Worm (Caenorhabditis elegans) whole organism, L1 larva: ENCODE data around the gene srab-3.

Source experiments
- C16A3.4 ChIP-seq: fragments of 150-350 bp; optimal IDR thresholded peaks from 2 replicates; lab custom pipeline; 2014; ENCODE audit warnings: missing biosample characterization, missing genetic modification characterization
- aha-1 ChIP-seq: fragments of 150-350 bp; optimal IDR thresholded peaks from 2 replicates; lab custom pipeline; 2014; ENCODE audit warnings: missing biosample characterization, missing genetic modification characterization
- aly-2 ChIP-seq: fragments of 150-350 bp; optimal IDR thresholded peaks from 2 replicates; lab custom pipeline; 2014; ENCODE audit warnings: missing biosample characterization, missing genetic modification characterization
- ceh-63 ChIP-seq: fragments of 200-800 bp; sonication (Bioruptor generic); optimal IDR thresholded peaks from 2 replicates; lab custom pipeline; 2018; ENCODE audit warnings: mild to moderate bottlenecking, missing genetic modification characterization, missing compliant biosample characterization
- ceh-90 ChIP-seq: sonication (generic microtip); optimal IDR thresholded peaks from 2 replicates; lab custom pipeline; 2016; ENCODE audit warnings: missing genetic modification characterization, missing compliant biosample characterization
- ces-1 ChIP-seq: fragments of 150-350 bp; optimal IDR thresholded peaks from 2 replicates; lab custom pipeline; 2014; ENCODE audit warnings: missing biosample characterization, missing genetic modification reagents, missing genetic modification characterization
- dpl-1 ChIP-seq, 3 experiments: fragments of 150-350 bp in 2 of 3; sonication (generic microtip) in 1 of 3; optimal IDR thresholded peaks; 2 replicates each; lab custom pipeline; 2014 to 2017; ENCODE audit warnings: missing biosample characterization in 3 of 3, missing genetic modification characterization in 3 of 3, missing genetic modification reagents in 3 of 3
- dsc-1 ChIP-seq: sonication (generic microtip); optimal IDR thresholded peaks from 2 replicates; lab custom pipeline; 2016; ENCODE audit warnings: mild to moderate bottlenecking, missing genetic modification characterization, missing compliant biosample characterization
- efl-1 ChIP-seq, 4 experiments: fragments of 150-350 bp; optimal IDR thresholded peaks in 3 of 4; peaks in 1 of 4; 1 replicate in 1 of 4; 2 replicates in 3 of 4; lab custom pipeline; 2014; ENCODE audit warnings: missing biosample characterization in 2 of 4, missing genetic modification characterization in 2 of 4, missing genetic modification reagents in 2 of 4
- efl-3 ChIP-seq: fragments of 200-800 bp; sonication (Bioruptor generic); optimal IDR thresholded peaks from 2 replicates; lab custom pipeline; 2018; ENCODE audit warnings: mild to moderate bottlenecking, missing genetic modification characterization, missing compliant biosample characterization
- egl-13 ChIP-seq: sonication (generic microtip); optimal IDR thresholded peaks from 2 replicates; lab custom pipeline; 2016; ENCODE audit warnings: missing genotype, missing genetic modification reagents, missing genetic modification characterization, missing compliant biosample characterization
- elt-2 ChIP-seq: sonication (generic microtip); optimal IDR thresholded peaks from 2 replicates; lab custom pipeline; 2016; ENCODE audit warnings: missing genetic modification characterization, mild to moderate bottlenecking, inconsistent platforms, missing compliant biosample characterization, missing genetic modification reagents
- elt-3 ChIP-seq, 6 experiments: fragments of 150-350 bp in 1 of 6; sonication (generic microtip); optimal IDR thresholded peaks; 2 replicates each; lab custom pipeline; 2017 to 2018; ENCODE audit warnings: missing biosample characterization in 6 of 6, missing genetic modification characterization in 6 of 6, inconsistent platforms in 1 of 6
- ets-5 ChIP-seq: fragments of 200-800 bp; sonication (Bioruptor generic); IDR thresholded peaks from 2 replicates; pipeline ENCODE4 v1.3.6; 2022; ENCODE audit warnings: missing genetic modification characterization, missing compliant biosample characterization
- fkh-10 ChIP-seq: sonication (generic microtip); optimal IDR thresholded peaks from 2 replicates; lab custom pipeline; 2017; ENCODE audit warnings: missing biosample characterization, missing genetic modification reagents, missing genetic modification characterization
- fkh-4 ChIP-seq: sonication (generic microtip); optimal IDR thresholded peaks from 2 replicates; lab custom pipeline; 2016; ENCODE audit warnings: missing compliant biosample characterization, missing genetic modification characterization, borderline replicate concordance
- fkh-8 ChIP-seq: sonication (generic microtip); optimal IDR thresholded peaks from 2 replicates; lab custom pipeline; 2016; ENCODE audit warnings: mild to moderate bottlenecking, missing genetic modification characterization, missing compliant biosample characterization
- fos-1 ChIP-seq: fragments of 150-350 bp; optimal IDR thresholded peaks from 2 replicates; lab custom pipeline; 2014; ENCODE audit warnings: missing biosample characterization, missing genetic modification characterization
- hlh-17 ChIP-seq: fragments of 200-800 bp; sonication (Bioruptor generic); optimal IDR thresholded peaks from 2 replicates; lab custom pipeline; 2018; ENCODE audit warnings: missing genetic modification characterization, mild to moderate bottlenecking, missing compliant biosample characterization, moderate library complexity, borderline replicate concordance
- hlh-4 ChIP-seq: sonication (generic microtip); optimal IDR thresholded peaks from 2 replicates; lab custom pipeline; 2016; ENCODE audit warnings: mild to moderate bottlenecking, missing genetic modification characterization, missing compliant biosample characterization
- hpl-2 ChIP-seq: fragments of 150-350 bp; optimal IDR thresholded peaks from 2 replicates; lab custom pipeline; 2014; ENCODE audit warnings: missing biosample characterization, missing genetic modification reagents, missing genetic modification characterization
- isw-1 ChIP-seq: fragments of 200-800 bp; sonication (Bioruptor generic); IDR thresholded peaks from 2 replicates; pipeline ENCODE4 v1.3.6; 2022; ENCODE audit warnings: missing genetic modification characterization, missing compliant biosample characterization
- jun-1 ChIP-seq: fragments of 150-350 bp; optimal IDR thresholded peaks from 2 replicates; lab custom pipeline; 2014; ENCODE audit warnings: missing biosample characterization, missing genetic modification reagents, missing genetic modification characterization
- lin-39 ChIP-seq: fragments of 150-350 bp; optimal IDR thresholded peaks from 2 replicates; lab custom pipeline; 2014; ENCODE audit warnings: missing biosample characterization, missing genetic modification reagents, missing genetic modification characterization
- mab-9 ChIP-seq: fragments of 200-800 bp; sonication (Bioruptor generic); IDR thresholded peaks from 2 replicates; pipeline ENCODE4 v1.3.6; 2022; ENCODE audit warnings: missing genetic modification reagents, missing genetic modification characterization, missing compliant biosample characterization
- mdl-1 ChIP-seq, 2 experiments: fragments of 150-350 bp; optimal IDR thresholded peaks; 2 replicates each; lab custom pipeline; 2014 to 2017; ENCODE audit warnings: missing biosample characterization in 2 of 2, missing genetic modification characterization in 2 of 2, inconsistent platforms in 1 of 2
- mef-2 ChIP-seq: fragments of 150-350 bp; optimal IDR thresholded peaks from 2 replicates; lab custom pipeline; 2014; ENCODE audit warnings: missing biosample characterization, missing genetic modification characterization
- nhr-20 ChIP-seq: sonication (generic microtip); optimal IDR thresholded peaks from 2 replicates; lab custom pipeline; 2016; ENCODE audit warnings: mild to moderate bottlenecking, missing genetic modification characterization, missing compliant biosample characterization
- nhr-47 ChIP-seq: sonication (generic microtip); optimal IDR thresholded peaks from 2 replicates; lab custom pipeline; 2016; ENCODE audit warnings: mild to moderate bottlenecking, missing genetic modification characterization, moderate library complexity, missing compliant biosample characterization
- nhr-76 ChIP-seq: sonication (generic microtip); optimal IDR thresholded peaks from 2 replicates; lab custom pipeline; 2017; ENCODE audit warnings: missing biosample characterization, missing genetic modification characterization
- nhr-77 ChIP-seq: fragments of 150-350 bp; optimal IDR thresholded peaks from 2 replicates; lab custom pipeline; 2014; ENCODE audit warnings: missing biosample characterization, missing genetic modification characterization
- nhr-84 ChIP-seq: sonication (generic microtip); optimal IDR thresholded peaks from 2 replicates; lab custom pipeline; 2017; ENCODE audit warnings: missing biosample characterization, missing genetic modification characterization
- pax-3 ChIP-seq: fragments of 200-800 bp; sonication (Bioruptor generic); optimal IDR thresholded peaks from 2 replicates; lab custom pipeline; 2018; ENCODE audit warnings: mild to moderate bottlenecking, missing genetic modification characterization, moderate library complexity, missing compliant biosample characterization
- skn-1 ChIP-seq: fragments of 150-350 bp; optimal IDR thresholded peaks from 2 replicates; lab custom pipeline; 2014; ENCODE audit warnings: missing biosample characterization, missing genetic modification characterization
- snpc-4 ChIP-seq: fragments of 150-350 bp; optimal IDR thresholded peaks from 2 replicates; lab custom pipeline; 2014; ENCODE audit warnings: missing biosample characterization, missing genetic modification characterization
- swsn-7 ChIP-seq: sonication (generic microtip); optimal IDR thresholded peaks from 2 replicates; lab custom pipeline; 2016; ENCODE audit warnings: missing genetic modification characterization, missing compliant biosample characterization
- tbx-2 ChIP-seq: sonication (generic microtip); optimal IDR thresholded peaks from 2 replicates; lab custom pipeline; 2016; ENCODE audit warnings: missing genetic modification characterization, missing compliant biosample characterization
- tlp-1 ChIP-seq: fragments of 150-350 bp; optimal IDR thresholded peaks from 2 replicates; lab custom pipeline; 2014; ENCODE audit warnings: missing biosample characterization, missing genetic modification characterization
- unc-130 ChIP-seq: fragments of 150-350 bp; optimal IDR thresholded peaks from 2 replicates; lab custom pipeline; 2017; ENCODE audit warnings: missing biosample characterization, missing genetic modification characterization, inconsistent platforms
- unc-30 ChIP-seq: sonication (generic microtip); optimal IDR thresholded peaks from 2 replicates; lab custom pipeline; 2017; ENCODE audit warnings: missing biosample characterization, missing genetic modification characterization
- unc-86 ChIP-seq: sonication (generic microtip); optimal IDR thresholded peaks from 2 replicates; lab custom pipeline; 2016; ENCODE audit warnings: missing genetic modification characterization, missing compliant biosample characterization
- unc-98 ChIP-seq: fragments of 200-800 bp; sonication (Bioruptor generic); IDR thresholded peaks from 2 replicates; pipeline ENCODE4 v1.3.6; 2022; ENCODE audit warnings: missing genetic modification characterization, missing compliant biosample characterization
- vab-15 ChIP-seq: sonication (generic microtip); optimal IDR thresholded peaks from 2 replicates; lab custom pipeline; 2017; ENCODE audit warnings: missing genotype, mild to moderate bottlenecking, missing genetic modification characterization, missing compliant biosample characterization
- xbp-1 ChIP-seq: sonication (generic microtip); optimal IDR thresholded peaks from 2 replicates; lab custom pipeline; 2016; ENCODE audit warnings: missing genetic modification characterization, missing compliant biosample characterization
- zag-1 ChIP-seq: fragments of 150-350 bp; optimal IDR thresholded peaks from 2 replicates; lab custom pipeline; 2014; ENCODE audit warnings: missing biosample characterization, missing genetic modification characterization
- zip-4 ChIP-seq: fragments of 200-800 bp; sonication (Bioruptor generic); optimal IDR thresholded peaks from 2 replicates; lab custom pipeline; 2018; ENCODE audit warnings: mild to moderate bottlenecking, missing genetic modification characterization, moderate library complexity, missing compliant biosample characterization
- ztf-11 ChIP-seq, 2 experiments: sonication (generic microtip); optimal IDR thresholded peaks; 2 replicates each; lab custom pipeline; 2016 to 2017; ENCODE audit warnings: missing genetic modification characterization in 2 of 2, missing biosample characterization in 1 of 2, missing compliant biosample characterization in 1 of 2

The srab-3 gene

DNA sequence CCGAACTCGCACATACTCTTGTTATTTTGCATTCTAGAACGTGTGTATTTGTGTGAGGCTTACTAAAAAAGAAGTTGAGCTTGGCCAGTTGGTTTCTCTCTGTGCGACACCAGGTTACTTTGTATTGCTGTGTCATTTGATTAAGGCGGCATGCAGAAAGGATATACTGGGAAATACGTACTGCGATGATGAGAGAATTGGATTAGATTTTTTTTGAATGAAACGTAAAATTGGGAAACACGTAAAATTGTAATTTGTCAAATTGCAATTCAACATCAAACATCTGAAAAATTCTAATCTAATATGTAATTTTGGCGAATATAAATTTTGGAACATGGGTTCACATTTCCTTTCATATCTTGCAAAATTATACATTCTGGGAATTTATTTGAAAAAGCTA, 36.1 kb upstream of the srab-3 start, which contains the start of gene srh-129:
srh-129 (minus strand) TSS at position 101 of the 400 bp plus-strand sequence.
- TF ChIP-seq zag-1 (no peak), skn-1 (tag; lab: Kevin White, UChicago) (no peak), aly-2 (tag; lab: Kevin White, UChicago) (no peak), unc-86 (tag; lab: Kevin White, UChicago) (no peak), fkh-8 (tag; lab: Kevin White, UChicago) (peak; percentile 26), aha-1 (no peak)
- TF ChIP-seq, all 84 proteins: peak for 1

ce11 chrV:5137919-5138318, 30.2 kb upstream of the srab-3 start, which contains the start of gene F14F9.3:
TSS of gene F14F9.3 (plus strand) at chrV:5138219.
- TF ChIP-seq C16A3.4 = no peak
- no peak for TF ChIP-seq nhr-77
- no peak for TF ChIP-seq unc-130
- TF ChIP-seq hlh-4 (tag; lab: Kevin White, UChicago) = no peak
- TF ChIP-seq elt-2 = no peak

- TF ChIP-seq hlh-17 (GFP tag; lab: Kevin White, UChicago) (no peak), ceh-63 (GFP tag; lab: Kevin White, UChicago) (no peak), ceh-90 (no peak), efl-1 (optimal IDR thresholded peaks at IDR 0.05; lab: Kevin White, UChicago) (no peak), efl-1 (GFP tag; optimal IDR thresholded peaks at IDR 0.05 in 1 of 2; lab: Kevin White, UChicago) (no peak), hpl-2 (no peak), dsc-1 (tag; lab: Kevin White, UChicago) (no peak), ces-1 (GFP tag; lab: Kevin White, UChicago) (no peak), fkh-4 (tag; lab: Kevin White, UChicago) (no peak), elt-3 (tag; optimal IDR thresholded peaks at IDR 0.05; lab: Kevin White, UChicago) (no peak), mab-9 (GFP tag; lab: Robert Waterston, UW) (no peak), efl-3 (GFP tag; lab: Kevin White, UChicago) (no peak)
Measured at ce11 chrV:5132441-5132840, 24.7 kb upstream of the srab-3 start, which contains the start of gene F14F9.4. TSS of gene F14F9.4 (plus strand) at chrV:5132741.

DNA sequence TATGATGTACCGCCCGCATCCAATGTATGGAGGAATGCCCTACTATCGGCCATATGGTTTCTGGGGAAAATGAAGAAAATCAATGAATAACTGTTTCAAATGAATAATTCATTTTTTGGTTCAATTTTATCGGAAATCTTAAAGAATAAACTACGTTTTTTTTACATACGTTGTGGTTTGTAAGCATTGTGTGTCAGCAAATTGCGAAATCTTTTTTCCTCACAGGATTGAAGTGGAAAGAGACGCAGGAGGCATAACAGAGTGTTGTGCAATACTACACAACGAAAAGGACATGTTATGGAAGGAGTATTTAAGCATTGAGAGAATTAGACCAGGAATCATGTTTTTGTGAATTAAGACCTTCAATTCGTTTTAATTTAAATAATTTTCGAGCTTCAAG, 23.7 kb upstream of the srab-3 start:
- TF ChIP-seq nhr-20 (peak; percentile 32), ets-5 (GFP tag; lab: Robert Waterston, UW) (no peak), dsc-1 (tag; lab: Kevin White, UChicago) (no peak), mef-2 (no peak), vab-15 (tag; lab: Kevin White, UChicago) (no peak), tlp-1 (tag; lab: Kevin White, UChicago) (no peak), xbp-1 (tag; lab: Kevin White, UChicago) (peak; percentile 17), zip-4 (GFP tag; lab: Kevin White, UChicago) (peak; percentile 68), jun-1 (tag; lab: Kevin White, UChicago) (peak; percentile 22), swsn-7 (tag; lab: Kevin White, UChicago) (peak; percentile 11), nhr-47 (tag; lab: Kevin White, UChicago) (peak; percentile 23), lin-39 (tag; lab: Kevin White, UChicago) (no peak), fos-1 (tag; lab: Kevin White, UChicago) (no peak), nhr-84 (tag; lab: Kevin White, UChicago) (no peak), mab-9 (GFP tag; lab: Robert Waterston, UW) (no peak), snpc-4 (tag; lab: Kevin White, UChicago) (no peak), nhr-76 (tag; lab: Kevin White, UChicago) (no peak), fkh-10 (no peak), pax-3 (tag; lab: Kevin White, UChicago) (no peak), elt-3 (tag; optimal IDR thresholded peaks at IDR 0.05; lab: Kevin White, UChicago) (no peak), unc-86 (tag; lab: Kevin White, UChicago) (no peak), hpl-2 (no peak), unc-30 (tag; lab: Kevin White, UChicago) (no peak), nhr-77 (no peak), unc-98 (GFP tag; lab: Robert Waterston, UW) (no peak), mdl-1 (tag; optimal IDR thresholded peaks at IDR 0.05; lab: Kevin White, UChicago) (no peak), tbx-2 (no peak), dpl-1 (GFP tag; optimal IDR thresholded peaks at IDR 0.05; lab: Kevin White, UChicago) (peak in 1 of 3 experiments; percentile 36), egl-13 (no peak), ztf-11 (tag; optimal IDR thresholded peaks at IDR 0.05; lab: Kevin White, UChicago) (no peak), isw-1 (GFP tag; lab: Robert Waterston, UW) (no peak; the same call in 1 of the 2 replicates)
